Fruit fly (Drosophila melanogaster) Kc167 (cell line): ENCODE measurements around the gene CG13919.

Experiments
- h ChIP-seq: fragments of >200 bp; optimal IDR thresholded peaks from 3 replicates; lab custom pipeline; 2018; ENCODE audit warnings: missing external identifiers
- insv ChIP-seq: fragments of >200 bp; optimal IDR thresholded peaks from 3 replicates; lab custom pipeline; 2018; ENCODE audit warnings: missing external identifiers
- psq ChIP-seq: fragments of >200 bp; optimal IDR thresholded peaks from 2 replicates; lab custom pipeline; 2017; ENCODE audit warnings: missing external identifiers

DNA sequence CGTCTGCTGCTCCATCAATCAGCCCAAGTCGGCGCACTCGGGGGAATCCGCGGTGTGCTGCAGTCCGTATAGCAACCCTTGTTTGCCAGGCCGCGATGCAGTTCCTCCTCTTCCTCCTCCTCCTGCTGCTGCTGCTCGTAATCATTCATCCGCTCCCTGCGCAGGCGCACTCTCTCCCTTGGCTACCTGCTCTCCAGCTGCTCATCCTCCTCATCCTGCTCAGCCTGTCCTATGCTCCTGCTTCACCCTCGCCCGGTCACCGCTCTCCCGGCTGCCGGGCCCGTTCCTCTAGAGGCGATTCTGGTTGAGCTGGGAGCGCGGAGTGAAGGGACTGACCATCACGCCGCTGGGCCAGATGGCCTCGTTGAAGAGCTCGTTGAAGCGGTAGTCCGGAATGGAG lies 18.3 kb upstream of the CG13919 start:
- no peak for TF ChIP-seq h (lab: Kevin White, UChicago)
- no peak for TF ChIP-seq insv (lab: Kevin White, UChicago)
- no peak for TF ChIP-seq psq (lab: Kevin White, UChicago)
